Worm (Caenorhabditis elegans) whole organism, young adult: Measurements from ENCODE around the gene bkip-1.
A peak's percentile ranks its signal among the peaks of the same experiment; 100 is the strongest.

ENCODE experiments used
- B0261.1 ChIP-seq: sonication (generic microtip); optimal IDR thresholded peaks from 2 replicates; lab custom pipeline; 2016; ENCODE audit warnings: mild to moderate bottlenecking, missing genetic modification characterization, moderate library complexity, missing compliant biosample characterization
- C06A6.2 ChIP-seq: fragments of 200-800 bp; sonication (Bioruptor generic); conservative IDR thresholded peaks from 2 replicates; pipeline ENCODE4 v1.3.6; 2022; ENCODE audit warnings: missing genetic modification characterization, missing compliant biosample characterization
- C17E4.6 ChIP-seq: fragments of 200-800 bp; sonication (Bioruptor generic); IDR thresholded peaks from 2 replicates; pipeline ENCODE4 v1.3.6; 2022; ENCODE audit warnings: missing genetic modification reagents, missing genetic modification characterization, missing compliant biosample characterization
- D2030.7 ChIP-seq: fragments of 200-800 bp; sonication (Bioruptor generic); IDR thresholded peaks from 2 replicates; pipeline ENCODE4 v1.3.6; 2022; ENCODE audit warnings: missing genetic modification reagents, missing genetic modification characterization, missing compliant biosample characterization
- T07F8.4 ChIP-seq: sonication (generic microtip); optimal IDR thresholded peaks from 2 replicates; lab custom pipeline; 2016; ENCODE audit warnings: mild to moderate bottlenecking, missing genetic modification characterization, moderate library complexity, missing compliant biosample characterization
- Y53F4B.3 ChIP-seq: fragments of 200-800 bp; sonication (Bioruptor generic); IDR thresholded peaks from 2 replicates; pipeline ENCODE4 v1.3.6; 2022; ENCODE audit warnings: missing genetic modification reagents, missing genetic modification characterization, missing compliant biosample characterization
- Y56A3A.18 ChIP-seq: fragments of 200-800 bp; sonication (Bioruptor generic); IDR thresholded peaks from 2 replicates; pipeline ENCODE4 v1.3.6; 2022; ENCODE audit warnings: missing genetic modification reagents, missing genetic modification characterization, missing compliant biosample characterization
- Y67H2A.10 ChIP-seq: fragments of 200-800 bp; sonication (Bioruptor generic); conservative IDR thresholded peaks from 2 replicates; pipeline ENCODE4 v1.3.6; 2022; ENCODE audit warnings: missing genetic modification reagents, missing genetic modification characterization, missing compliant biosample characterization
- ama-1 ChIP-seq, 3 experiments: fragments of 150-350 bp in 1 of 3; sonication (generic microtip) in 2 of 3; optimal IDR thresholded peaks; 2 replicates each; lab custom pipeline; 2014 to 2018; ENCODE audit warnings: missing biosample characterization in 2 of 3, missing genetic modification characterization in 2 of 3, missing genetic modification reagents in 2 of 3
- aptf-2 ChIP-seq: fragments of 200-800 bp; sonication (Bioruptor generic); conservative IDR thresholded peaks from 2 replicates; pipeline ENCODE4 v1.3.6; 2022; ENCODE audit warnings: missing genetic modification reagents, missing genetic modification characterization, missing compliant biosample characterization
- atf-7 ChIP-seq: sonication (generic microtip); optimal IDR thresholded peaks from 2 replicates; lab custom pipeline; 2017; ENCODE audit warnings: mild to moderate bottlenecking, missing genetic modification characterization, missing compliant biosample characterization
- bed-1 ChIP-seq: fragments of 200-800 bp; sonication (Bioruptor generic); IDR thresholded peaks from 2 replicates; pipeline ENCODE4 v1.3.6; 2022; ENCODE audit warnings: missing genetic modification reagents, missing genetic modification characterization, missing compliant biosample characterization
- ceh-40 ChIP-seq: fragments of 200-800 bp; sonication (Bioruptor generic); IDR thresholded peaks from 2 replicates; pipeline ENCODE4 v1.3.6; 2022; ENCODE audit warnings: missing genetic modification characterization, missing compliant biosample characterization
- chd-7 ChIP-seq: sonication (generic microtip); optimal IDR thresholded peaks from 2 replicates; lab custom pipeline; 2016; ENCODE audit warnings: mild to moderate bottlenecking, missing genetic modification characterization, moderate library complexity, missing compliant biosample characterization
- die-1 ChIP-seq: sonication (generic microtip); optimal IDR thresholded peaks from 2 replicates; lab custom pipeline; 2016; ENCODE audit warnings: missing genotype, mild to moderate bottlenecking, missing genetic modification characterization, missing compliant biosample characterization
- dox-1 ChIP-seq: fragments of 200-800 bp; sonication (Bioruptor generic); IDR thresholded peaks from 2 replicates; pipeline ENCODE4 v1.3.6; 2022; ENCODE audit warnings: missing genetic modification reagents, missing genetic modification characterization, missing compliant biosample characterization
- dpff-1 ChIP-seq: sonication (generic microtip); optimal IDR thresholded peaks from 2 replicates; lab custom pipeline; 2017; ENCODE audit warnings: mild to moderate bottlenecking, missing genetic modification characterization, missing compliant biosample characterization
- dpl-1 ChIP-seq: fragments of 150-350 bp; optimal IDR thresholded peaks from 2 replicates; lab custom pipeline; 2014; ENCODE audit warnings: missing biosample characterization, missing genetic modification reagents, missing genetic modification characterization
- egrh-3 ChIP-seq: fragments of 200-800 bp; sonication (Bioruptor generic); IDR thresholded peaks from 2 replicates; pipeline ENCODE4 v1.3.6; 2022; ENCODE audit warnings: missing genetic modification reagents, missing genetic modification characterization, missing compliant biosample characterization
- ekl-4 ChIP-seq: fragments of 200-800 bp; sonication (Bioruptor generic); IDR thresholded peaks from 2 replicates; pipeline ENCODE4 v1.3.6; 2022; ENCODE audit warnings: missing genetic modification reagents, missing genetic modification characterization, missing compliant biosample characterization
- ets-4 ChIP-seq: fragments of 200-800 bp; sonication (Bioruptor generic); optimal IDR thresholded peaks from 2 replicates; lab custom pipeline; 2018; ENCODE audit warnings: mild to moderate bottlenecking, missing genetic modification characterization, missing compliant biosample characterization
- fkh-3 ChIP-seq: sonication (generic microtip); optimal IDR thresholded peaks from 2 replicates; lab custom pipeline; 2016; ENCODE audit warnings: mild to moderate bottlenecking, missing genetic modification characterization, missing compliant biosample characterization
- gei-17 ChIP-seq: fragments of 200-800 bp; sonication (Bioruptor generic); optimal IDR thresholded peaks from 2 replicates; lab custom pipeline; 2018; ENCODE audit warnings: mild to moderate bottlenecking, missing genetic modification characterization, missing compliant biosample characterization
- hlh-12 ChIP-seq: sonication (generic microtip); optimal IDR thresholded peaks from 2 replicates; lab custom pipeline; 2016; ENCODE audit warnings: missing genetic modification characterization, missing compliant biosample characterization
- hlh-26 ChIP-seq: fragments of 200-800 bp; sonication (Bioruptor generic); conservative IDR thresholded peaks from 2 replicates; pipeline ENCODE4 v1.3.6; 2022; ENCODE audit warnings: missing genetic modification reagents, missing genetic modification characterization, missing compliant biosample characterization
- hmg-20 ChIP-seq: fragments of 200-800 bp; sonication (Bioruptor generic); IDR thresholded peaks from 2 replicates; pipeline ENCODE4 v1.3.6; 2022; ENCODE audit warnings: missing genetic modification reagents, missing genetic modification characterization, missing compliant biosample characterization
- lag-1 ChIP-seq: fragments of 200-800 bp; sonication (Bioruptor generic); IDR thresholded peaks from 2 replicates; pipeline ENCODE4 v1.3.6; 2022; ENCODE audit warnings: missing genetic modification reagents, missing genetic modification characterization, missing compliant biosample characterization
- let-526 ChIP-seq: fragments of 200-800 bp; sonication (Bioruptor generic); IDR thresholded peaks from 2 replicates; pipeline ENCODE4 v1.3.6; 2022; ENCODE audit warnings: missing genetic modification reagents, missing genetic modification characterization, missing compliant biosample characterization
- let-607 ChIP-seq, 2 experiments: fragments of 200-800 bp in 1 of 2; sonication (Bioruptor generic) in 1 of 2; sonication (generic microtip) in 1 of 2; optimal IDR thresholded peaks; 2 replicates each; lab custom pipeline; 2016 to 2018; ENCODE audit warnings: mild to moderate bottlenecking in 2 of 2, missing compliant biosample characterization in 2 of 2, missing genetic modification characterization in 2 of 2, moderate library complexity in 2 of 2, missing genotype in 1 of 2
- lin-35 ChIP-seq, 3 experiments: fragments of 150-350 bp in 2 of 3; sonication (generic microtip) in 1 of 3; optimal IDR thresholded peaks; 2 replicates each; lab custom pipeline; 2014 to 2018; ENCODE audit warnings: missing biosample characterization in 3 of 3, missing genetic modification characterization in 3 of 3, missing genetic modification reagents in 3 of 3
- lin-40 ChIP-seq: sonication (generic microtip); optimal IDR thresholded peaks from 2 replicates; lab custom pipeline; 2016; ENCODE audit warnings: missing genetic modification characterization, mild to moderate bottlenecking, missing compliant biosample characterization, missing genotype, missing genetic modification reagents
- madf-3 ChIP-seq: fragments of 200-800 bp; sonication (Bioruptor generic); IDR thresholded peaks from 2 replicates; pipeline ENCODE4 v1.3.6; 2022; ENCODE audit warnings: missing genetic modification reagents, missing genetic modification characterization, missing compliant biosample characterization
- madf-6 ChIP-seq: fragments of 200-800 bp; sonication (Bioruptor generic); IDR thresholded peaks from 2 replicates; pipeline ENCODE4 v1.3.6; 2022; ENCODE audit warnings: missing genetic modification reagents, missing genetic modification characterization, missing compliant biosample characterization
- mes-4 ChIP-seq: sonication (generic microtip); optimal IDR thresholded peaks from 2 replicates; lab custom pipeline; 2016; ENCODE audit warnings: missing genotype, missing genetic modification characterization, missing compliant biosample characterization
- nfya-2 ChIP-seq: fragments of 200-800 bp; sonication (Bioruptor generic); IDR thresholded peaks from 2 replicates; pipeline ENCODE4 v1.3.6; 2022; ENCODE audit warnings: missing genetic modification reagents, missing genetic modification characterization, missing compliant biosample characterization
- nhr-179 ChIP-seq: sonication (generic microtip); optimal IDR thresholded peaks from 2 replicates; lab custom pipeline; 2016; ENCODE audit warnings: mild to moderate bottlenecking, missing genetic modification characterization, missing compliant biosample characterization
- nhr-90 ChIP-seq: sonication (generic microtip); optimal IDR thresholded peaks from 2 replicates; lab custom pipeline; 2016; ENCODE audit warnings: missing genotype, mild to moderate bottlenecking, missing genetic modification characterization, missing compliant biosample characterization
- repo-1 ChIP-seq: sonication (generic microtip); optimal IDR thresholded peaks from 2 replicates; lab custom pipeline; 2017; ENCODE audit warnings: mild to moderate bottlenecking, missing genetic modification characterization, missing compliant biosample characterization
- rpc-1 ChIP-seq, 2 experiments: fragments of 150-350 bp in 1 of 2; sonication (generic microtip) in 1 of 2; optimal IDR thresholded peaks; 2 replicates each; lab custom pipeline; 2014 to 2018; ENCODE audit warnings: missing biosample characterization in 1 of 2, missing genetic modification characterization in 1 of 2, missing genetic modification reagents in 1 of 2, missing genotype in 1 of 2
- snpc-1.3 ChIP-seq: sonication (generic microtip); optimal IDR thresholded peaks from 2 replicates; lab custom pipeline; 2017; ENCODE audit warnings: missing genetic modification characterization, mild to moderate bottlenecking, missing compliant biosample characterization, antibody characterized with exemption, moderate library complexity, missing genotype, missing genetic modification reagents; ENCODE audit not compliant: insufficient read depth
- snpc-4 ChIP-seq, 5 experiments: fragments of 150-350 bp in 1 of 5; sonication (generic microtip) in 4 of 5; optimal IDR thresholded peaks; 2 replicates each; lab custom pipeline; 2014 to 2018; ENCODE audit warnings: missing genetic modification characterization in 5 of 5, missing biosample characterization in 3 of 5, antibody characterized with exemption in 2 of 5, mild to moderate bottlenecking in 2 of 5, missing compliant biosample characterization in 2 of 5, missing genotype in 2 of 5, moderate library complexity in 2 of 5, missing genetic modification reagents in 1 of 5
- somi-1 ChIP-seq: fragments of 200-800 bp; sonication (Bioruptor generic); optimal IDR thresholded peaks from 2 replicates; lab custom pipeline; 2018; ENCODE audit warnings: mild to moderate bottlenecking, missing genetic modification characterization, missing compliant biosample characterization
- sptf-2 ChIP-seq: fragments of 200-800 bp; sonication (Bioruptor generic); optimal IDR thresholded peaks from 2 replicates; lab custom pipeline; 2018; ENCODE audit warnings: mild to moderate bottlenecking, missing genetic modification characterization, missing compliant biosample characterization
- tbp1 ChIP-seq: fragments of 200-800 bp; sonication (Bioruptor generic); optimal IDR thresholded peaks from 2 replicates; lab custom pipeline; 2018; ENCODE audit warnings: mild to moderate bottlenecking, missing genetic modification characterization, missing compliant biosample characterization
- tlf-1 ChIP-seq: fragments of 200-800 bp; sonication (Bioruptor generic); optimal IDR thresholded peaks from 2 replicates; lab custom pipeline; 2018; ENCODE audit warnings: mild to moderate bottlenecking, missing genetic modification characterization, missing compliant biosample characterization
- zfh-2 ChIP-seq: fragments of 200-800 bp; sonication (Bioruptor generic); conservative IDR thresholded peaks from 2 replicates; pipeline ENCODE4 v1.3.6; 2022; ENCODE audit warnings: missing genetic modification reagents, missing genetic modification characterization, missing compliant biosample characterization
- ztf-3 ChIP-seq: fragments of 200-800 bp; sonication (Bioruptor generic); optimal IDR thresholded peaks from 2 replicates; lab custom pipeline; 2018; ENCODE audit warnings: mild to moderate bottlenecking, missing genetic modification characterization, missing compliant biosample characterization
- ztf-6 ChIP-seq: fragments of 200-800 bp; sonication (Bioruptor generic); IDR thresholded peaks from 2 replicates; pipeline ENCODE4 v1.3.6; 2022; ENCODE audit warnings: missing genetic modification reagents, missing genetic modification characterization, missing compliant biosample characterization

Gene bkip-1

ce11 chrII:14059767-14060166, 41.3 kb upstream of the bkip-1 start, which contains the start of gene rpb-11 (continued):
- TF ChIP-seq B0261.1 (tag; lab: Kevin White, UChicago) (peak; percentile 2), nfya-2 (GFP tag; lab: Robert Waterston, UW) (no peak), hmg-20 (GFP tag; lab: Robert Waterston, UW) (peak; percentile 83; the same call in 1 of the 2 replicates), snpc-1.3 (tag; lab: Kevin White, UChicago) (no peak), Y53F4B.3 (GFP tag; lab: Robert Waterston, UW) (no peak), sptf-2 (GFP tag; lab: Kevin White, UChicago) (no peak), fkh-3 (tag; lab: Kevin White, UChicago) (no peak), dpff-1 (tag; lab: Kevin White, UChicago) (no peak), nhr-90 (tag; lab: Kevin White, UChicago) (peak; percentile 12), madf-3 (peak; percentile 95), Y56A3A.18 (GFP tag; lab: Robert Waterston, UW) (peak; percentile 91), atf-7 (tag; lab: Kevin White, UChicago) (peak; percentile 22), T07F8.4 (tag; lab: Kevin White, UChicago) (no peak), lag-1 (GFP tag; lab: Robert Waterston, UW) (no peak), hlh-26 (no peak), hlh-12 (tag; lab: Kevin White, UChicago) (no peak), somi-1 (GFP tag; lab: Kevin White, UChicago) (peak; percentile 52), dox-1 (GFP tag; lab: Robert Waterston, UW) (peak; percentile 91), ama-1 (optimal IDR thresholded peaks at IDR 0.05; lab: Kevin White, UChicago) (no peak), ama-1 (GFP tag; optimal IDR thresholded peaks at IDR 0.05; lab: Kevin White, UChicago) (no peak), ceh-40 (GFP tag; lab: Robert Waterston, UW) (no peak), aptf-2 (GFP tag; lab: Robert Waterston, UW) (no peak), D2030.7 (peak; percentile 86), lin-35 (GFP tag; optimal IDR thresholded peaks at IDR 0.05; lab: Kevin White, UChicago) (peak; percentile 80 to 98 (median 90)), C17E4.6 (GFP tag; lab: Robert Waterston, UW) (peak; percentile 83), chd-7 (tag; lab: Kevin White, UChicago) (peak; percentile 63), gei-17 (GFP tag; lab: Kevin White, UChicago) (peak; percentile 69), madf-6 (GFP tag; lab: Robert Waterston, UW) (peak; percentile 91), let-526 (GFP tag; lab: Robert Waterston, UW) (0 out of 2 replicates have a peak, but pooled peaks have one; percentile 63), zfh-2 (GFP tag; lab: Robert Waterston, UW) (no peak), lin-40 (tag; lab: Kevin White, UChicago) (peak; percentile 95), ekl-4 (GFP tag; lab: Robert Waterston, UW) (peak; percentile 95), ztf-6 (no peak), snpc-4 (GFP tag; optimal IDR thresholded peaks at IDR 0.05; lab: Kevin White, UChicago) (no peak), snpc-4 (tag; optimal IDR thresholded peaks at IDR 0.05; lab: Kevin White, UChicago) (peak; percentile 56 to 88 (median 84)), C06A6.2 (GFP tag; lab: Robert Waterston, UW) (peak; percentile 83), egrh-3 (GFP tag; lab: Robert Waterston, UW) (no peak), ets-4 (no peak), dpl-1 (GFP tag; lab: Kevin White, UChicago) (peak; percentile 97), tbp1 (peak; percentile 69), rpc-1 (optimal IDR thresholded peaks at IDR 0.05; lab: Kevin White, UChicago) (no peak), rpc-1 (tag; optimal IDR thresholded peaks at IDR 0.05; lab: Kevin White, UChicago) (no peak), tlf-1 (GFP tag; lab: Kevin White, UChicago) (peak; percentile 91), Y67H2A.10 (GFP tag; lab: Robert Waterston, UW) (no peak), let-607 (tag; optimal IDR thresholded peaks at IDR 0.05; lab: Kevin White, UChicago) (peak in 1 of 2 experiments; percentile 66), ztf-3 (GFP tag; lab: Kevin White, UChicago) (no peak), repo-1 (tag; lab: Kevin White, UChicago) (peak; percentile 82), bed-1 (GFP tag; lab: Robert Waterston, UW) (no peak), nhr-179 (no peak), die-1 (tag; lab: Kevin White, UChicago) (no peak), mes-4 (tag; lab: Kevin White, UChicago) (no peak)
